Worm (Caenorhabditis elegans) whole organism, early embryonic: ENCODE measurements around the gene glb-19.

Experiments used
- B0310.2 ChIP-seq: sonication (generic microtip); optimal IDR thresholded peaks from 2 replicates; lab custom pipeline; 2016; ENCODE audit warnings: mild to moderate bottlenecking, missing genetic modification characterization, missing compliant biosample characterization
- F13C5.2 ChIP-seq: sonication (generic microtip); optimal IDR thresholded peaks from 2 replicates; lab custom pipeline; 2017; ENCODE audit warnings: mild to moderate bottlenecking, missing genetic modification characterization, inconsistent platforms, missing compliant biosample characterization
- ama-1 ChIP-seq: fragments of 150-350 bp; optimal IDR thresholded peaks from 2 replicates; lab custom pipeline; 2014
- ceh-13 ChIP-seq: fragments of 200-800 bp; sonication (Bioruptor generic); optimal IDR thresholded peaks from 2 replicates; lab custom pipeline; 2018; ENCODE audit warnings: mild to moderate bottlenecking, missing genetic modification characterization, missing compliant biosample characterization
- ceh-36 ChIP-seq: sonication (generic microtip); optimal IDR thresholded peaks from 2 replicates; lab custom pipeline; 2016; ENCODE audit warnings: missing genetic modification characterization, inconsistent platforms, missing compliant biosample characterization
- ets-7 ChIP-seq: sonication (generic microtip); optimal IDR thresholded peaks from 2 replicates; lab custom pipeline; 2016; ENCODE audit warnings: missing genotype, missing genetic modification characterization, missing compliant biosample characterization
- flt-1 ChIP-seq: fragments of 200-800 bp; sonication (Bioruptor generic); IDR thresholded peaks from 2 replicates; pipeline ENCODE4 v1.3.6; 2022; ENCODE audit warnings: missing genetic modification characterization, missing compliant biosample characterization
- hnd-1 ChIP-seq: sonication (generic microtip); optimal IDR thresholded peaks from 2 replicates; lab custom pipeline; 2016; ENCODE audit warnings: missing genetic modification characterization, missing compliant biosample characterization
- pes-1 ChIP-seq: fragments of 200-800 bp; sonication (Bioruptor generic); IDR thresholded peaks from 2 replicates; pipeline ENCODE4 v1.3.6; 2022; ENCODE audit warnings: missing genetic modification reagents, missing genetic modification characterization, missing compliant biosample characterization
- scrt-1 ChIP-seq: fragments of 200-800 bp; sonication (Bioruptor generic); IDR thresholded peaks from 2 replicates; pipeline ENCODE4 v1.3.6; 2022; ENCODE audit warnings: missing genetic modification characterization, missing compliant biosample characterization
- tbx-37 ChIP-seq: fragments of 200-800 bp; sonication (Bioruptor generic); conservative IDR thresholded peaks from 2 replicates; pipeline ENCODE4 v1.3.6; 2022; ENCODE audit warnings: missing genetic modification reagents, missing genetic modification characterization, missing compliant biosample characterization

DNA sequence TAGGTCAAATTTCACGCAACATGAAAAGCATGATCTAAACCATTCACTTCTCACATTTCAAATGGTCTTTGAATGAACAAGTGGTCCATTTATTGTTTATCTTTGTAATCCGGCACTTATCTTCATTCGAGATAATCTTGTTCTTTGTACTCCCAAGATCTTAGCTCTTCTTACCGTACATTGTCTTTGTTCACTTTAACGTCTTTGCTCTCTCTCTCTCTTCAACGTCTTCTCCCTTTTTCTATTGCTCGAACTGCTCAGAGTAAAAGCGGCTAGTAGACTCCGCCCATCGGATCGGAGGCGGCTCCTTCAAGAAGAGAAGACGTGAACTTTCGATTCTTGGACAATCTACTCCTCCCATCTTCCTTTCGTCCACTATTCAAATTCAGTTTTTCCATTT lies 17.3 kb downstream of the glb-19 start, which contains the start of gene F56C4.1:
- TF ChIP-seq ama-1 (lab: Kevin White, UChicago): no peak
- TF ChIP-seq pes-1: no peak
- TF ChIP-seq tbx-37 (GFP tag; lab: Robert Waterston, UW): no peak
- TF ChIP-seq ceh-13 (GFP tag; lab: Kevin White, UChicago): no peak
- no peak for TF ChIP-seq scrt-1 (GFP tag; lab: Robert Waterston, UW)
- TF ChIP-seq F13C5.2 (tag; lab: Kevin White, UChicago): no peak
- no peak for TF ChIP-seq B0310.2 (tag; lab: Kevin White, UChicago)
- TF ChIP-seq hnd-1 (tag; lab: Kevin White, UChicago): no peak
- TF ChIP-seq ceh-36 (tag; lab: Kevin White, UChicago): no peak
- TF ChIP-seq ets-7 (tag; lab: Kevin White, UChicago): no peak
- TF ChIP-seq flt-1 (GFP tag; lab: Robert Waterston, UW): no peak
